Worm (Caenorhabditis elegans): ENCODE results near the gene pqn-71.

pqn-71 gene

DNA sequence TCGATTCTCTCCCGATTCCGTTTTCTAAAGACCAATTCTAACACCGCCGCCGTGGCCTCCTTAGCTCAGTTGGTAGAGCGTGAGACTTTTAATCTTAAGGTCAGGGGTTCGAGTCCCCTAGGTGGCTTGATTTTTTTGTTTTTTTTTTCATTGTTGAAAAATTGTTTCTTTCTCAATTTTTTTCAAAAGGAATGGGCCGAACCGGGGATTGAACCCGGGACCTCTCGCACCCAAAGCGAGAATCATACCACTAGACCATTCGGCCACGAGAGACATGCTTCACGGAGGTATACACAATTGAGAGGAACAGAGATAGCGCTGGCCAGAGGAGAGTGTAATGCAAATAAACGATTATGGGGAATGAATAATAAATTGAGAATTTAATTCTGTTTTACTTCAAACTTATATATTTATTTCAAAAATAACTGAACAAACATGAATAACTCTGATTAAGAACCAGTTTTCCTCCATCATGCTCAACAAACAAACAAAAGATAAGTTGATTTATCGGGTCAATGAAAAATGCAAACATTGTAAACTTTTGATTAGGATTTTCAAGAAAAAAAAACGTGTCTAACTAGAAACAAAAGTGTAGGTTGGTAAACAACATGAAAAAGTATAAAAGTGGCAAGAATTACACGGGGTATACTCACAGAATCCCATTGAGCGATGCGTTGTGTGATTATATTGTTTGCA, at the start of gene pqn-71 (continued):
- peak; percentile 87 for TF ChIP-seq hsf-1 (GFP tag; IDR thresholded peaks at IDR 0.05)
- TF ChIP-seq D2030.7 (GFP tag; IDR thresholded peaks at IDR 0.05), result peak; percentile 97
- peak; percentile 90 for TF ChIP-seq chd-7 (tag; optimal IDR thresholded peaks at IDR 0.05)
- TF ChIP-seq attf-3 (GFP tag; conservative IDR thresholded peaks at IDR 0.05), result peak; percentile 73
- peak; percentile 99 for TF ChIP-seq tbp1 (GFP tag; optimal IDR thresholded peaks at IDR 0.05)
- TF ChIP-seq snpc-1.3 (tag; optimal IDR thresholded peaks at IDR 0.05; ENCODE audit: insufficient read depth), result peak; percentile 94
- peak; percentile 98 for TF ChIP-seq lin-26 (GFP tag; IDR thresholded peaks at IDR 0.05)
- TF ChIP-seq mes-4 (tag; optimal IDR thresholded peaks at IDR 0.05), result peak; percentile 71
- peak; percentile 38 for TF ChIP-seq mel-28 (tag; optimal IDR thresholded peaks at IDR 0.05; ENCODE audit: borderline replicate concordance)
- TF ChIP-seq egl-44 (GFP tag; IDR thresholded peaks at IDR 0.05), result peak; percentile 95
- TF ChIP-seq him-1 (tag; optimal IDR thresholded peaks at IDR 0.05), result peak; percentile 99
- peak; percentile 86 for TF ChIP-seq hlh-12 (tag; optimal IDR thresholded peaks at IDR 0.05)
- TF ChIP-seq let-607 (tag; optimal IDR thresholded peaks at IDR 0.05), result peak; percentile 75 to 81
- TF ChIP-seq ztf-26 (tag; optimal IDR thresholded peaks at IDR 0.05), result peak; percentile 96
- peak; percentile 47 for TF ChIP-seq F10E7.11 (tag; optimal IDR thresholded peaks at IDR 0.05)
- TF ChIP-seq snpc-1.1 (tag; optimal IDR thresholded peaks at IDR 0.05; ENCODE audit: insufficient read depth), result peak; percentile 83
- TF ChIP-seq unc-130 (GFP tag; optimal IDR thresholded peaks at IDR 0.05), result peak; percentile 74
- TF ChIP-seq repo-1 (tag; optimal IDR thresholded peaks at IDR 0.05), result peak; percentile 92
- no peak for TF ChIP-seq sdz-38 (tag; optimal IDR thresholded peaks at IDR 0.05)
- TF ChIP-seq F37B4.10 (GFP tag; IDR thresholded peaks at IDR 0.05), result 0 out of 2 replicates have a peak, but pooled peaks have one; percentile 88
- 0 out of 2 replicates have a peak, but pooled peaks have one; percentile 22 for TF ChIP-seq lir-1 (GFP tag; conservative IDR thresholded peaks at IDR 0.05)
- TF ChIP-seq tbx-9 (tag; optimal IDR thresholded peaks at IDR 0.05; ENCODE audit: borderline replicate concordance), result peak; percentile 79
- TF ChIP-seq nfya-2 (GFP tag; IDR thresholded peaks at IDR 0.05), result no peak
- TF ChIP-seq ceh-58 (GFP tag; IDR thresholded peaks at IDR 0.05), result peak; percentile 89; the same call in 1 of the 2 replicates
- TF ChIP-seq Y56A3A.18 (GFP tag; IDR thresholded peaks at IDR 0.05), result peak; percentile 97
- peak; percentile 95 for TF ChIP-seq pbrm-1 (GFP tag; IDR thresholded peaks at IDR 0.05)
- TF ChIP-seq F33H1.4 (GFP tag; IDR thresholded peaks at IDR 0.05), result peak; percentile 62
- TF ChIP-seq K12H6.12 (tag; optimal IDR thresholded peaks at IDR 0.05), result peak; percentile 81
- TF ChIP-seq ztf-6 (GFP tag; IDR thresholded peaks at IDR 0.05), result peak; percentile 88
- TF ChIP-seq nfya-1 (tag; optimal IDR thresholded peaks at IDR 0.05; ENCODE audit: borderline replicate concordance, insufficient read depth), result no peak
- TF ChIP-seq somi-1 (GFP tag; optimal IDR thresholded peaks at IDR 0.05), result peak; percentile 91
- TF ChIP-seq lag-1 (GFP tag; IDR thresholded peaks at IDR 0.05), result no peak
- TF ChIP-seq lin-54 (GFP tag; optimal IDR thresholded peaks at IDR 0.05), result peak; percentile 85

DNA sequence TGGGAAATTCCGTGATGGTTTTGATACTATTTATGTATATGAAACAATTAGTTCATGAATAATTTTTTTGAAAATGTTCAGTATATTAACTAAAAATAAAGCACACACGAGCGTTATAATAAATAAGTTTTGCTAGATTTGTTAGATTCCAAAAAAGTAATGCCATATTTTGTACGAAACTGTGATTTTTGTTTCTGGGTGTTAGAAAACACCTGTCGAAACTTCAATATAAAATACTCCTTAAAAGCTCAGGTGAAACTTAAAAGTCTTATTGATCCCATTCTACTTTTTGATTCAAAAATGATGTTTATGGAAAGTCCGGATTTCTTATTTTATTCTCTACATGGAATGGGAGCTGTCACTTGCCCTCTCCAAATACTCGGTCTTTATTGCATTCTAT, 49.5 kb upstream of the pqn-71 start, which contains the start of gene srh-265:
Gene srh-265, plus strand, starts transcription at position 301 of the 400 bp plus-strand sequence.
- TF ChIP-seq Y56A3A.18 (GFP tag; IDR thresholded peaks at IDR 0.05) (no peak), pbrm-1 (GFP tag; IDR thresholded peaks at IDR 0.05) (no peak), let-526 (GFP tag; IDR thresholded peaks at IDR 0.05) (no peak), ztf-26 (tag; optimal IDR thresholded peaks at IDR 0.05) (no peak), ccch-3 (GFP tag; optimal IDR thresholded peaks at IDR 0.05) (no peak), let-607 (tag; optimal IDR thresholded peaks at IDR 0.05) (no peak), Y67H2A.10 (GFP tag; conservative IDR thresholded peaks at IDR 0.05) (no peak), F10E7.11 (tag; optimal IDR thresholded peaks at IDR 0.05) (no peak), athp-1 (tag; optimal IDR thresholded peaks at IDR 0.05) (no peak), ets-4 (GFP tag; optimal IDR thresholded peaks at IDR 0.05) (no peak), B0035.1 (tag; optimal IDR thresholded peaks at IDR 0.05) (no peak), aptf-3 (GFP tag; IDR thresholded peaks at IDR 0.05) (no peak), unc-130 (GFP tag; optimal IDR thresholded peaks at IDR 0.05) (no peak), Y95B8A.8 (GFP tag; IDR thresholded peaks at IDR 0.05) (no peak), akir-1 (GFP tag; optimal IDR thresholded peaks at IDR 0.05) (no peak), nfya-1 (tag; optimal IDR thresholded peaks at IDR 0.05; ENCODE audit: borderline replicate concordance, insufficient read depth) (no peak)

Data from whole organism, young adult.